Worm (Caenorhabditis elegans) whole organism, early embryonic: ENCODE results near the gene rha-1.

Experiments used
- F13C5.2 ChIP-seq: sonication (generic microtip); optimal IDR thresholded peaks from 2 replicates; lab custom pipeline; 2017; ENCODE audit warnings: mild to moderate bottlenecking, missing genetic modification characterization, inconsistent platforms, missing compliant biosample characterization
- ets-7 ChIP-seq: sonication (generic microtip); optimal IDR thresholded peaks from 2 replicates; lab custom pipeline; 2016; ENCODE audit warnings: missing genotype, missing genetic modification characterization, missing compliant biosample characterization
- pes-1 ChIP-seq: fragments of 200-800 bp; sonication (Bioruptor generic); IDR thresholded peaks from 2 replicates; pipeline ENCODE4 v1.3.6; 2022; ENCODE audit warnings: missing genetic modification reagents, missing genetic modification characterization, missing compliant biosample characterization

- TF ChIP-seq ets-7 (tag; lab: Kevin White, UChicago): no peak
- no peak for TF ChIP-seq pes-1
- TF ChIP-seq F13C5.2 (tag; lab: Kevin White, UChicago): no peak
Observed at ce11 chrII:8920955-8921354, 37.5 kb upstream of the rha-1 start.
